Worm (Caenorhabditis elegans) whole organism, L4 larva: ENCODE data around the gene dmsr-1.

Experiments
- aha-1 ChIP-seq: fragments of 150-350 bp; peaks from one replicate; lab custom pipeline; 2014; ENCODE audit warnings: missing biosample characterization, missing genetic modification characterization
- ama-1 ChIP-seq: fragments of 150-350 bp; optimal IDR thresholded peaks from 2 replicates; lab custom pipeline; 2014; ENCODE audit warnings: inconsistent platforms, mixed read lengths
- cey-2 ChIP-seq: sonication (generic microtip); optimal IDR thresholded peaks from 3 replicates; lab custom pipeline; 2017; ENCODE audit warnings: missing genetic modification characterization, mild to moderate bottlenecking, missing compliant biosample characterization, antibody characterized with exemption, borderline replicate concordance; ENCODE audit not compliant: insufficient read depth
- daf-19 ChIP-seq: fragments of 200-800 bp; sonication (Bioruptor generic); conservative IDR thresholded peaks from 2 replicates; pipeline ENCODE4 v1.3.6; 2022; ENCODE audit warnings: missing genetic modification characterization, missing compliant biosample characterization
- lsy-2 ChIP-seq, 2 experiments: fragments of 150-350 bp in 1 of 2; sonication (generic microtip) in 1 of 2; optimal IDR thresholded peaks; 2 replicates each; lab custom pipeline; 2014 to 2017; ENCODE audit warnings: missing biosample characterization in 2 of 2, missing genetic modification characterization in 2 of 2
- nhr-11 ChIP-seq: fragments of 150-350 bp; optimal IDR thresholded peaks from 2 replicates; lab custom pipeline; 2014; ENCODE audit warnings: missing biosample characterization, missing genetic modification characterization
- snpc-1.2 ChIP-seq: fragments of 200-800 bp; sonication (Bioruptor generic); IDR thresholded peaks from 2 replicates; pipeline ENCODE4 v1.3.6; 2022; ENCODE audit warnings: missing genetic modification reagents, missing genetic modification characterization, missing compliant biosample characterization
- unc-130 ChIP-seq: sonication (generic microtip); optimal IDR thresholded peaks from 2 replicates; lab custom pipeline; 2016; ENCODE audit warnings: missing genetic modification reagents, missing genetic modification characterization, missing compliant biosample characterization

ce11 chrV:11412125-11412524 is 26.4 kb upstream of the dmsr-1 start:
- TF ChIP-seq nhr-11 (tag; lab: Kevin White, UChicago) = no peak
- no peak for TF ChIP-seq aha-1 (tag; lab: Kevin White, UChicago)
- TF ChIP-seq cey-2 (tag; lab: Kevin White, UChicago) = no peak
- TF ChIP-seq lsy-2 (tag; optimal IDR thresholded peaks at IDR 0.05; lab: Kevin White, UChicago) = no peak
- no peak for TF ChIP-seq ama-1 (lab: Kevin White, UChicago)
- no peak for TF ChIP-seq unc-130 (GFP tag; lab: Kevin White, UChicago)
- TF ChIP-seq snpc-1.2 (GFP tag; lab: Robert Waterston, UW) = peak; percentile 77; the same call in 1 of the 2 replicates
- no peak for TF ChIP-seq daf-19 (GFP tag; lab: Robert Waterston, UW)
